Worm (Caenorhabditis elegans) whole organism, late embryonic: ENCODE data around the gene spp-24.

ENCODE experiments used
- C08G9.2 ChIP-seq: sonication (generic microtip); optimal IDR thresholded peaks from 2 replicates; lab custom pipeline; 2016; ENCODE audit warnings: mild to moderate bottlenecking, missing genetic modification characterization, moderate library complexity, missing compliant biosample characterization
- K02D7.2 ChIP-seq: sonication (generic microtip); optimal IDR thresholded peaks from 2 replicates; lab custom pipeline; 2017; ENCODE audit warnings: mild to moderate bottlenecking, missing genetic modification characterization, missing compliant biosample characterization
- T23F11.4 ChIP-seq: fragments of 200-800 bp; sonication (Bioruptor generic); optimal IDR thresholded peaks from 2 replicates; lab custom pipeline; 2018; ENCODE audit warnings: mild to moderate bottlenecking, missing genetic modification characterization, missing compliant biosample characterization
- ceh-14 ChIP-seq: sonication (generic microtip); optimal IDR thresholded peaks from 2 replicates; lab custom pipeline; 2016; ENCODE audit warnings: missing genotype, missing genetic modification characterization, missing compliant biosample characterization
- ceh-19 ChIP-seq: fragments of 200-800 bp; sonication (Bioruptor generic); optimal IDR thresholded peaks from 2 replicates; lab custom pipeline; 2018; ENCODE audit warnings: mild to moderate bottlenecking, missing genetic modification characterization, missing compliant biosample characterization
- ceh-2 ChIP-seq: sonication (generic microtip); optimal IDR thresholded peaks from 2 replicates; lab custom pipeline; 2016; ENCODE audit warnings: missing genotype, missing genetic modification characterization, missing compliant biosample characterization
- ceh-24 ChIP-seq: sonication (generic microtip); optimal IDR thresholded peaks from 2 replicates; lab custom pipeline; 2016; ENCODE audit warnings: mild to moderate bottlenecking, missing genetic modification characterization, missing compliant biosample characterization
- ceh-31 ChIP-seq: sonication (generic microtip); optimal IDR thresholded peaks from 2 replicates; lab custom pipeline; 2016; ENCODE audit warnings: missing genetic modification characterization, missing compliant biosample characterization
- ceh-34 ChIP-seq: sonication (generic microtip); optimal IDR thresholded peaks from 2 replicates; lab custom pipeline; 2016; ENCODE audit warnings: mild to moderate bottlenecking, missing genetic modification characterization, missing compliant biosample characterization
- ceh-6 ChIP-seq: fragments of 200-800 bp; sonication (Bioruptor generic); optimal IDR thresholded peaks from 2 replicates; lab custom pipeline; 2018; ENCODE audit warnings: mild to moderate bottlenecking, missing genetic modification characterization, missing compliant biosample characterization
- ceh-9 ChIP-seq: sonication (generic microtip); optimal IDR thresholded peaks from 2 replicates; lab custom pipeline; 2016; ENCODE audit warnings: mild to moderate bottlenecking, missing genetic modification characterization, inconsistent platforms, missing compliant biosample characterization
- che-1 ChIP-seq: sonication (generic microtip); optimal IDR thresholded peaks from 2 replicates; lab custom pipeline; 2016; ENCODE audit warnings: mild to moderate bottlenecking, missing genetic modification characterization, missing compliant biosample characterization
- dmd-4 ChIP-seq: sonication (generic microtip); optimal IDR thresholded peaks from 2 replicates; lab custom pipeline; 2016; ENCODE audit warnings: borderline replicate concordance, missing genetic modification characterization, missing compliant biosample characterization
- ets-4 ChIP-seq: sonication (generic microtip); optimal IDR thresholded peaks from 2 replicates; lab custom pipeline; 2016; ENCODE audit warnings: missing genetic modification characterization, missing compliant biosample characterization
- fax-1 ChIP-seq: sonication (generic microtip); optimal IDR thresholded peaks from 2 replicates; lab custom pipeline; 2016; ENCODE audit warnings: missing genotype, missing genetic modification characterization, missing compliant biosample characterization
- gmeb-2 ChIP-seq: sonication (generic microtip); optimal IDR thresholded peaks from 2 replicates; lab custom pipeline; 2016; ENCODE audit warnings: missing genetic modification characterization, inconsistent platforms, missing compliant biosample characterization
- hlh-6 ChIP-seq: sonication (generic microtip); optimal IDR thresholded peaks from 2 replicates; lab custom pipeline; 2016; ENCODE audit warnings: missing genotype, missing genetic modification characterization, missing compliant biosample characterization
- hlh-8 ChIP-seq: sonication (generic microtip); optimal IDR thresholded peaks from 2 replicates; lab custom pipeline; 2016; ENCODE audit warnings: missing genotype, missing genetic modification characterization, missing compliant biosample characterization
- lim-6 ChIP-seq: sonication (generic microtip); optimal IDR thresholded peaks from 2 replicates; lab custom pipeline; 2016; ENCODE audit warnings: missing genetic modification characterization, missing compliant biosample characterization
- npax-4 ChIP-seq: sonication (generic microtip); optimal IDR thresholded peaks from 2 replicates; lab custom pipeline; 2016; ENCODE audit warnings: missing genetic modification characterization, missing compliant biosample characterization
- odd-2 ChIP-seq: sonication (generic microtip); optimal IDR thresholded peaks from 2 replicates; lab custom pipeline; 2017; ENCODE audit warnings: antibody characterized with exemption, mild to moderate bottlenecking, missing genetic modification characterization, missing compliant biosample characterization
- pax-1 ChIP-seq: fragments of 150-350 bp; optimal IDR thresholded peaks from 2 replicates; lab custom pipeline; 2014; ENCODE audit warnings: missing biosample characterization, missing genetic modification characterization
- pha-2 ChIP-seq: sonication (generic microtip); optimal IDR thresholded peaks from 2 replicates; lab custom pipeline; 2017; ENCODE audit warnings: mild to moderate bottlenecking, missing genetic modification characterization, missing compliant biosample characterization
- pha-4 ChIP-seq: fragments of 150-350 bp; optimal IDR thresholded peaks from 2 replicates; lab custom pipeline; 2018; ENCODE audit warnings: missing biosample characterization, missing genetic modification reagents, missing genetic modification characterization
- pqm-1 ChIP-seq: sonication (generic microtip); optimal IDR thresholded peaks from 2 replicates; lab custom pipeline; 2016; ENCODE audit warnings: missing genetic modification characterization, missing compliant biosample characterization
- pros-1 ChIP-seq: fragments of 150-350 bp; optimal IDR thresholded peaks from 2 replicates; lab custom pipeline; 2014; ENCODE audit warnings: missing biosample characterization, missing genetic modification reagents, missing genetic modification characterization
- rnt-1 ChIP-seq: sonication (generic microtip); optimal IDR thresholded peaks from 2 replicates; lab custom pipeline; 2016; ENCODE audit warnings: missing genetic modification characterization, missing compliant biosample characterization
- sdc-2 ChIP-seq: sonication (generic microtip); optimal IDR thresholded peaks from 2 replicates; lab custom pipeline; 2016; ENCODE audit warnings: missing genotype, missing genetic modification characterization, missing compliant biosample characterization
- sox-4 ChIP-seq: sonication (generic microtip); optimal IDR thresholded peaks from 2 replicates; lab custom pipeline; 2017; ENCODE audit warnings: mild to moderate bottlenecking, missing genetic modification characterization, inconsistent platforms, missing compliant biosample characterization
- syd-9 ChIP-seq: sonication (generic microtip); optimal IDR thresholded peaks from 2 replicates; lab custom pipeline; 2016; ENCODE audit warnings: mild to moderate bottlenecking, missing genetic modification characterization, moderate library complexity, missing compliant biosample characterization
- tbx-2 ChIP-seq: sonication (generic microtip); optimal IDR thresholded peaks from 2 replicates; lab custom pipeline; 2016; ENCODE audit warnings: missing genetic modification characterization, missing compliant biosample characterization
- unc-3 ChIP-seq, 2 experiments: fragments of 200-800 bp in 1 of 2; sonication (Bioruptor generic) in 1 of 2; sonication (generic microtip) in 1 of 2; conservative IDR thresholded peaks in 1 of 2; optimal IDR thresholded peaks in 1 of 2; 2 replicates each; pipeline versions ENCODE4 v1.3.6 to Lab custom; 2016 to 2022; ENCODE audit warnings: missing compliant biosample characterization in 2 of 2, missing genetic modification characterization in 2 of 2, missing genetic modification reagents in 1 of 2
- unc-55 ChIP-seq: sonication (generic microtip); optimal IDR thresholded peaks from 2 replicates; lab custom pipeline; 2017; ENCODE audit warnings: missing biosample characterization, missing genetic modification reagents, missing genetic modification characterization
- zip-5 ChIP-seq: sonication (generic microtip); optimal IDR thresholded peaks from 2 replicates; lab custom pipeline; 2016; ENCODE audit warnings: missing genetic modification characterization, missing compliant biosample characterization

Gene spp-24

ce11 chrII:65484-65883, 26.1 kb upstream of the spp-24 start:
- TF ChIP-seq pha-4 (tag; lab: Kevin White, UChicago) (no peak), unc-3 (GFP tag; conservative IDR thresholded peaks at IDR 0.05; lab: Robert Waterston, UW) (no peak), unc-3 (tag; optimal IDR thresholded peaks at IDR 0.05; lab: Kevin White, UChicago) (no peak), pax-1 (tag; lab: Kevin White, UChicago) (no peak), ceh-2 (tag; lab: Kevin White, UChicago) (no peak), ceh-31 (tag; lab: Kevin White, UChicago) (no peak), zip-5 (tag; lab: Kevin White, UChicago) (no peak), ceh-14 (no peak), K02D7.2 (tag; lab: Kevin White, UChicago) (no peak), lim-6 (no peak)

ce11 chrII:61013-61412, 21.7 kb upstream of the spp-24 start, which contains the start of gene C23H3.2:
TSS of gene C23H3.2 (plus strand) at chrII:61313.
- TF ChIP-seq hlh-8 (tag; lab: Kevin White, UChicago) (no peak), che-1 (tag; lab: Kevin White, UChicago) (no peak), npax-4 (tag; lab: Kevin White, UChicago) (no peak), ceh-9 (tag; lab: Kevin White, UChicago) (no peak), odd-2 (tag; lab: Kevin White, UChicago) (no peak), fax-1 (tag; lab: Kevin White, UChicago) (no peak)

ce11 chrII:60049-60448, 20.7 kb upstream of the spp-24 start:
- no peak for TF ChIP-seq syd-9 (tag; lab: Kevin White, UChicago)
- TF ChIP-seq pqm-1 (tag; lab: Kevin White, UChicago): no peak
- TF ChIP-seq hlh-6 (tag; lab: Kevin White, UChicago): no peak
- no peak for TF ChIP-seq ceh-6
- no peak for TF ChIP-seq unc-55 (GFP tag; lab: Kevin White, UChicago)
- TF ChIP-seq tbx-2: no peak
- no peak for TF ChIP-seq pha-2
- TF ChIP-seq dmd-4: no peak
- no peak for TF ChIP-seq sox-4 (tag; lab: Kevin White, UChicago)
- TF ChIP-seq ceh-34 (tag; lab: Kevin White, UChicago): no peak

ce11 chrII:57873-58272, 18.5 kb upstream of the spp-24 start:
- TF ChIP-seq pha-2 (no peak), C08G9.2 (tag; lab: Kevin White, UChicago) (no peak), rnt-1 (tag; lab: Kevin White, UChicago) (no peak), sdc-2 (tag; lab: Kevin White, UChicago) (no peak), ceh-24 (no peak), hlh-8 (tag; lab: Kevin White, UChicago) (no peak), pqm-1 (tag; lab: Kevin White, UChicago) (no peak), ets-4 (tag; lab: Kevin White, UChicago) (no peak), T23F11.4 (no peak), pros-1 (tag; lab: Kevin White, UChicago) (no peak), ceh-19 (GFP tag; lab: Kevin White, UChicago) (no peak), gmeb-2 (no peak)

ce11 chrII:57370-57769, 18.0 kb upstream of the spp-24 start, which contains the start of gene ascc-1:
TSS of gene ascc-1 (plus strand) at chrII:57670.
- TF ChIP-seq hlh-8 (tag; lab: Kevin White, UChicago): no peak
- TF ChIP-seq, all 69 proteins: peak for 0
